Fruit fly (Drosophila melanogaster): ENCODE measurements around the gene CG2021.

The CG2021 gene

DNA sequence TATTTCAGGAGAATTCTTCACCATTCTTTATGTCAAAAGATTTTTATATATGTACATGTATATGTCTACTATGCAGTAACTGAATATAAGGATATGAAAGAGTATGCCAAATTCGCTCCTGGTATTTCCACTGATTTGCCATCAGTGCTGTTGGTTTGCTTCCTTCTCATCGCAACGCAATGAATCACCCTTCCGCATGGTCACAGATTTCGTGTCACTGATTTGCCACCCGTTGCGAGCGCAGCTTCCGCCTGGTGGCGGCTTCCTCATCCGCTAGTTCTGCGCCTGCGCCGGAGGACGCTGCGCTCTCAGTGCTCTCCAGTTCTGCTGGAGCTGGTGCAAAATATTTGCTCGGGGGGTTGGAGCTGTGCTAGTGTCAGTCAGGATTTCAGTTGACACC is 29.0 kb downstream of the CG2021 start:
- TF ChIP-seq CG5204 (GFP tag; optimal IDR thresholded peaks at IDR 0.05) (no peak), CG1620 (GFP tag; optimal IDR thresholded peaks at IDR 0.05) (no peak), ovo (GFP tag; optimal IDR thresholded peaks at IDR 0.05) (no peak), kay (GFP tag; ENCODE audit: borderline replicate concordance) (no peak), tj (GFP tag; optimal IDR thresholded peaks at IDR 0.05) (no peak), CG33017 (tag; optimal IDR thresholded peaks at IDR 0.05) (no peak), cnc (optimal IDR thresholded peaks at IDR 0.05) (no peak), CG7045 (GFP tag; optimal IDR thresholded peaks at IDR 0.05) (no peak), CG12768 (GFP tag; optimal IDR thresholded peaks at IDR 0.05) (no peak), toe (GFP tag; optimal IDR thresholded peaks at IDR 0.05) (no peak), pad (GFP tag; optimal IDR thresholded peaks at IDR 0.05) (no peak), Hr96 (GFP tag; optimal IDR thresholded peaks at IDR 0.05) (no peak), cic (GFP tag; optimal IDR thresholded peaks at IDR 0.05) (no peak), CG14711 (tag; optimal IDR thresholded peaks at IDR 0.05) (no peak), Mnt (GFP tag; optimal IDR thresholded peaks at IDR 0.05) (no peak), Clk (GFP tag; optimal IDR thresholded peaks at IDR 0.05) (no peak), CG11617 (GFP tag; optimal IDR thresholded peaks at IDR 0.05) (no peak), CG7101 (tag; optimal IDR thresholded peaks at IDR 0.05) (no peak), bab1 (GFP tag; optimal IDR thresholded peaks at IDR 0.05) (no peak), Crg-1 (GFP tag; optimal IDR thresholded peaks at IDR 0.05) (no peak)

DNA sequence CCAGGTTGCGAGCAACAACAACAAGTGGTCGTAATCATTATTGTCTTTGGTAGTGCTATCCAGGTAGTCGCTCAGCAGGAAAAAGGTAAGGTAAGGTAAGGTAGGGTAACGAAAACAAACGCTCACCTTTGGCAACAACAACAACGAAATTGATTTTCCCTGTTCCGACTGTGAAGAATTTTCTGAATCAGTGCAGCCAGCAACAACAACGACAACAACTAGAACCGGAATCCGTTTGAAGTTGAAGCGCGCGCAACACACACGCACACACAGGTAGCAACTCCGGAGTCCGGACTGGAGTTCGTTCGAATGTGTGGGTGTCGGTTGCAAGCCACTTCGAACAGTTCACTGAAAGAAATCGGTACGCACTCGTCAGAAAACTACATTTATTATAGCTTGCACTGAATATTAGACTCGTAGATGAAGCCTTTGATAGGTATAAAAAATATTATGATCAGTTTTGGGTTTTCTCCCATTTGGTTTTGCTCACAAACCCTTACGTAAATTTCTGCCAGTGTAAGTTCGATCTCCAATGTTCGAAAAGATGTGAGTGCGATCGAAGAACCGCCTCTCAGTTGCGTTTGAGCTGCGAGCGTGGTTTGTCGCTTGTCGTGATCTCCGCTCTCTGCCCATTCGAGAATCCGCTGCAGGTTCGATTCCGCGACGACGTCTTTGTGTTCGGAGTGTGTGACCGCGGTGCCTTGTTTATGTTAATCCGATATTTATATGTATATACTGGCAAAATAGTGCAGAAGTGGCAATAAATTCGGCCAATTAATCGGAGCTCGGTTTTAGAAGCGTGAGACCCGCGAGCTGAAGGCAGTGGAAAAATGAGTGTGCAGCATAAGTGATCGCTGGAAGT is 30.6 kb downstream of the CG2021 start, which contains the start of gene CG13921:
CG13921 (plus strand) TSS at position 570 of the 862 bp plus-strand sequence.
- TF ChIP-seq Crg-1 (GFP tag; optimal IDR thresholded peaks at IDR 0.05) (peak; percentile 83), CG11617 (GFP tag; optimal IDR thresholded peaks at IDR 0.05) (peak; percentile 76), CG12768 (GFP tag; optimal IDR thresholded peaks at IDR 0.05) (peak; percentile 60), pad (GFP tag; optimal IDR thresholded peaks at IDR 0.05) (peak; percentile 80), CG7101 (tag; optimal IDR thresholded peaks at IDR 0.05) (peak; percentile 84), kay (GFP tag; ENCODE audit: borderline replicate concordance) (no peak), bab1 (GFP tag; optimal IDR thresholded peaks at IDR 0.05) (peak; percentile 98), ovo (GFP tag; optimal IDR thresholded peaks at IDR 0.05) (peak; percentile 24), CG14711 (tag; optimal IDR thresholded peaks at IDR 0.05) (peak; percentile 84), CG1620 (GFP tag; optimal IDR thresholded peaks at IDR 0.05) (peak; percentile 84), CG33017 (tag; optimal IDR thresholded peaks at IDR 0.05) (peak; percentile 67), Clk (GFP tag; optimal IDR thresholded peaks at IDR 0.05) (peak; percentile 55), CG7045 (GFP tag; optimal IDR thresholded peaks at IDR 0.05) (peak; percentile 84), toe (GFP tag; optimal IDR thresholded peaks at IDR 0.05) (peak; percentile 69), Hr96 (GFP tag; optimal IDR thresholded peaks at IDR 0.05) (peak; percentile 78), cic (GFP tag; optimal IDR thresholded peaks at IDR 0.05) (no peak), CG5204 (GFP tag; optimal IDR thresholded peaks at IDR 0.05) (peak; percentile 66), tj (GFP tag; optimal IDR thresholded peaks at IDR 0.05) (peak; percentile 81), cnc (optimal IDR thresholded peaks at IDR 0.05) (no peak), Mnt (GFP tag; optimal IDR thresholded peaks at IDR 0.05) (peak; percentile 45)

DNA sequence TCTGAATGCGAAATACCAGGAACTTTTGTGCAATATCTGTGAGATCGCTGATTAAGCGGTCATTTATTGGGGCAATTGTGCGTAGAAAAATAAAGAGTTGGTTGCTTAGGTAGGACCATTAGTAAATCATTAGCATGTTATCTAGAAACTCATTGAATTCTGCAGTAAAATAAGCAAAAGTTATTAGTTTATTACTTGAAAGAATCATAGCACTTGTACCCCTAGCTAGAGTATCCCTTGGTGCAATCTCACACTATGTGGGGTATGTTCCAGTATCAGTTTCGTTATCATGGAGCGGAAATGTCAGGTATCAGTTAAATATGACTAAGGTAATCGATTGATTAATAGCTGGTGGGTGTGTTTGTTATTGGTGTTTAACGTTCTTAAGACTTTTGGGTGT is 31.8 kb downstream of the CG2021 start:
- no peak for TF ChIP-seq bab1 (GFP tag; optimal IDR thresholded peaks at IDR 0.05)
- peak; percentile 22 for TF ChIP-seq cic (GFP tag; optimal IDR thresholded peaks at IDR 0.05)

DNA sequence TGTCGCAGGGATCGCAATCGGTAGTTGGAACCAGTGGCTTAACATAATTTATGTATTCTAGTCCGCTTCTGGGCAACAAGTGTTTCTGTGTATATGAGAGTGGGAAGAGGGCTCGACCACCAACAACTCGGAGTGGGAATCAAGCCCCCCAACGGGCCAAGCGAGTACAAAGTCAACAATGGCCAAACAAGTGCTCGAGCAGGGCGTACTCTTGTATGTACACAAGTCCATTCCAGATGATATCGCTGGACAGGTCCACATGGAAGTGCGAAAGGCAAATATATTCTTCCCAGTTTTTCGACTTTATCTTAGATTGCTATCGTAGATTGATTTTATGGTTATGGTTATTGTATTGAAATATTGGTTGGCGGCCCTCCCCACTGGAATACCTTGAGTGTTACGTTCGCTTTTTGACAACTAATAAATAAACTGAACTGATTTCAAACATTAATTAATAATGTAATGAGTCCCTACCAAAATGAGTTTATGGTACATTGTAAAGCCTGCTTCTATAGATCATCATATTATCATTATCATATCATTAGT is 34.6 kb downstream of the CG2021 start:
- no peak for TF ChIP-seq CG5204 (GFP tag; optimal IDR thresholded peaks at IDR 0.05)
- no peak for TF ChIP-seq CG11617 (GFP tag; optimal IDR thresholded peaks at IDR 0.05)
- TF ChIP-seq CG1620 (GFP tag; optimal IDR thresholded peaks at IDR 0.05): no peak
- TF ChIP-seq kay (GFP tag; ENCODE audit: borderline replicate concordance): peak; percentile 50
- no peak for TF ChIP-seq Crg-1 (GFP tag; optimal IDR thresholded peaks at IDR 0.05)
- peak; percentile 3 for TF ChIP-seq CG7045 (GFP tag; optimal IDR thresholded peaks at IDR 0.05)
- TF ChIP-seq CG14711 (tag; optimal IDR thresholded peaks at IDR 0.05): no peak
- TF ChIP-seq toe (GFP tag; optimal IDR thresholded peaks at IDR 0.05): no peak
- TF ChIP-seq cnc (optimal IDR thresholded peaks at IDR 0.05): no peak
- no peak for TF ChIP-seq CG12768 (GFP tag; optimal IDR thresholded peaks at IDR 0.05)
- peak; percentile 64 for TF ChIP-seq cic (GFP tag; optimal IDR thresholded peaks at IDR 0.05)
- TF ChIP-seq pad (GFP tag; optimal IDR thresholded peaks at IDR 0.05): no peak

DNA sequence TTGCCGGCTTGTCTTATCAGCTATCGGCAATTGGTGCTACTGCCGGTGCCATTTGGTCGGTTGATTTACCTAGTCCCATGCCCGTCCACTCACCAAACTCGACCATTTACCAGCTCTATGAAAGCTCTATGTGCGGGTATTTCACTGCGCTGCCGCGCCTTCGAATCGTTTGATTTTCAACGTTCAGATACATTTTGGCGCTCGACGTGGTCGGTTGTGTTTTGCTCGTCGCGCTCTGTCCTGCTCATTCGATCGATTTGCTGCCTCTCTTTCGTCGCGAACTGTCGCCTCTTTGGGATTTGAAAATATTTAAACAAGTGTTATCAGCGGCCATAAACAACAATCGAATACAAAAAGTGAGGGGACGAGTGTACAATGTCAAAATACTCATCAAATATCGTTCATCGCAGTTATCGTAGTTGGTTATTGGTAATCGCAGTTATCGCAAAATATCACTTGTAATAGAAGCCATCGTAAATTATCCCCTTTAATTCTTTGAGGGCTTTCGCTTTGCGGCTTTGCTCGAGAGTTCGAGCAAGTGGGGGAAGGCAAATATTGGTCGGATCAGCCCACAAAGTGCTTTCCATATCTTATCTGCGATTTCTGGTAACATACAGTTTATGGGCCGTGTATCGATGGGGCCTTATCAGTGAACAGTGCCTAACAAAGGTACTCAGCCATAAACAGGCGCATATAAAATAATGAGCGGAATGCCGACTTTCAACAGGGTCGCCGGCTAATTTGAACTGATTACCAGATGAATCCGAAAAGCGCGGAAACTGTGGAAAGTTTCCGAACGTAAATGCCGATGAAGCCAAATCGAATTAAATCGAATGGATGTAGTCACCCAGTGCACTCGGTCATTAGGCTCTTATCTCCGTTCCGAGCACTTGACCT is 35.3 kb downstream of the CG2021 start:
- TF ChIP-seq Mnt (GFP tag; optimal IDR thresholded peaks at IDR 0.05) (peak; percentile 23), CG12768 (GFP tag; optimal IDR thresholded peaks at IDR 0.05) (peak; percentile 27), CG11617 (GFP tag; optimal IDR thresholded peaks at IDR 0.05) (no peak), cic (GFP tag; optimal IDR thresholded peaks at IDR 0.05) (peak; percentile 66), CG5204 (GFP tag; optimal IDR thresholded peaks at IDR 0.05) (peak; percentile 2), pad (GFP tag; optimal IDR thresholded peaks at IDR 0.05) (peak; percentile 1), bab1 (GFP tag; optimal IDR thresholded peaks at IDR 0.05) (no peak), tj (GFP tag; optimal IDR thresholded peaks at IDR 0.05) (peak; percentile 12)

Measured in whole organism, adult.